Fruit fly (Drosophila melanogaster) whole organism, embryonic: ENCODE measurements around the gene CG34348.
A peak's percentile ranks its signal among the peaks of the same experiment; 100 is the strongest.

Experiments used
- Bgb ChIP-seq: fragments of 200-800 bp; sonication (Bioruptor generic); IDR thresholded peaks from 2 replicates; pipeline ENCODE4 v1.3.6; 2022; ENCODE audit warnings: missing biosample characterization, missing genetic modification characterization; ENCODE audit not compliant: partially characterized antibody
- C15 ChIP-seq: fragments of 200-800 bp; sonication (Bioruptor generic); IDR thresholded peaks from 3 replicates; pipeline ENCODE4 v1.3.6; 2022; ENCODE audit warnings: missing biosample characterization, missing genetic modification characterization
- CG10654 ChIP-seq: fragments of 200-800 bp; sonication (Bioruptor generic); optimal IDR thresholded peaks from 2 replicates; lab custom pipeline; 2016; ENCODE audit warnings: missing biosample characterization, missing genetic modification characterization
- CG11456 ChIP-seq: fragments of 200-800 bp; sonication (Bioruptor generic); IDR thresholded peaks from 3 replicates; pipeline ENCODE4 v1.3.6; 2022; ENCODE audit warnings: missing biosample characterization, missing genetic modification characterization
- CG12155 ChIP-seq: fragments of 200-800 bp; sonication (Bioruptor generic); optimal IDR thresholded peaks from 3 replicates; lab custom pipeline; 2016; ENCODE audit warnings: missing biosample characterization, missing genetic modification characterization
- CG15696 ChIP-seq: fragments of 200-800 bp; sonication (Bioruptor generic); optimal IDR thresholded peaks from 2 replicates; lab custom pipeline; 2019; ENCODE audit warnings: missing biosample characterization, mild to moderate bottlenecking, missing genetic modification characterization, moderate library complexity
- CG1602 ChIP-seq: fragments of 200-800 bp; sonication (Bioruptor generic); optimal IDR thresholded peaks from 3 replicates; lab custom pipeline; 2016; ENCODE audit warnings: missing biosample characterization, missing genetic modification characterization
- CG16863 ChIP-seq: fragments of 200-800 bp; sonication (Bioruptor generic); optimal IDR thresholded peaks from 3 replicates; lab custom pipeline; 2016; ENCODE audit warnings: missing biosample characterization, missing genetic modification characterization
- CG17361 ChIP-seq: fragments of 200-800 bp; sonication (Bioruptor generic); IDR thresholded peaks from 3 replicates; pipeline ENCODE4 v1.3.6; 2022; ENCODE audit warnings: missing biosample characterization, missing genetic modification characterization
- CG18011 ChIP-seq: fragments of 200-800 bp; sonication (Bioruptor generic); optimal IDR thresholded peaks from 2 replicates; lab custom pipeline; 2017; ENCODE audit warnings: missing biosample characterization, missing genetic modification characterization, mild to moderate bottlenecking, moderate library complexity, missing genotype
- CG2120 ChIP-seq: fragments of 200-800 bp; sonication (Bioruptor generic); optimal IDR thresholded peaks from 3 replicates; lab custom pipeline; 2016; ENCODE audit warnings: missing biosample characterization, missing genetic modification characterization
- CG2889 ChIP-seq: fragments of 200-800 bp; sonication (Bioruptor generic); IDR thresholded peaks from 3 replicates; pipeline ENCODE4 v1.3.6; 2022; ENCODE audit warnings: missing biosample characterization, missing genetic modification characterization
- CG31388 ChIP-seq: fragments of 200-800 bp; sonication (Bioruptor generic); optimal IDR thresholded peaks from 2 replicates; lab custom pipeline; 2016; ENCODE audit warnings: missing biosample characterization, missing genetic modification characterization
- CG4617 ChIP-seq: fragments of 200-800 bp; sonication (Bioruptor generic); optimal IDR thresholded peaks from 3 replicates; lab custom pipeline; 2016; ENCODE audit warnings: missing biosample characterization, missing genetic modification characterization, borderline replicate concordance
- CG6791 ChIP-seq: fragments of 200-800 bp; sonication (Bioruptor generic); IDR thresholded peaks from 3 replicates; pipeline ENCODE4 v1.3.6; 2022; ENCODE audit warnings: missing biosample characterization, missing genetic modification characterization; ENCODE audit not compliant: partially characterized antibody
- CG6813 ChIP-seq: fragments of 200-800 bp; sonication (Bioruptor generic); optimal IDR thresholded peaks from 2 replicates; lab custom pipeline; 2017; ENCODE audit warnings: missing biosample characterization, missing genetic modification characterization, mild to moderate bottlenecking, moderate library complexity, missing genetic modification reagents
- CG7963 ChIP-seq: fragments of 200-800 bp; sonication (Bioruptor generic); IDR thresholded peaks from 3 replicates; pipeline ENCODE4 v1.3.6; 2022; ENCODE audit warnings: missing biosample characterization, missing genetic modification characterization; ENCODE audit not compliant: partially characterized antibody
- CG8388 ChIP-seq: fragments of 200-800 bp; sonication (Bioruptor generic); optimal IDR thresholded peaks from 2 replicates; lab custom pipeline; 2019; ENCODE audit warnings: missing biosample characterization, mild to moderate bottlenecking, missing genetic modification characterization, moderate library complexity
- CG9437 ChIP-seq: fragments of 200-800 bp; sonication (Bioruptor generic); optimal IDR thresholded peaks from 2 replicates; lab custom pipeline; 2018; ENCODE audit warnings: missing biosample characterization, mild to moderate bottlenecking, missing genetic modification characterization
- CG9932 ChIP-seq: fragments of 200-800 bp; sonication (Bioruptor generic); IDR thresholded peaks from 2 replicates; pipeline ENCODE4 v1.3.6; 2022; ENCODE audit warnings: missing biosample characterization, missing genetic modification characterization
- E2f2 ChIP-seq: fragments of 200-800 bp; sonication (Bioruptor generic); IDR thresholded peaks from 2 replicates; pipeline ENCODE4 v1.3.6; 2022; ENCODE audit warnings: missing biosample characterization, missing genetic modification characterization
- Ets97D ChIP-seq: fragments of 200-800 bp; sonication (Bioruptor generic); optimal IDR thresholded peaks from 3 replicates; lab custom pipeline; 2016; ENCODE audit warnings: missing biosample characterization, missing genetic modification characterization
- Gug ChIP-seq: fragments of 200-800 bp; sonication (Bioruptor generic); IDR thresholded peaks from 4 replicates; pipeline ENCODE4 v1.3.6; 2022; ENCODE audit warnings: missing biosample characterization, missing genetic modification characterization
- H15 ChIP-seq: fragments of 200-800 bp; sonication (Bioruptor generic); IDR thresholded peaks from 3 replicates; pipeline ENCODE4 v1.3.6; 2022; ENCODE audit warnings: missing biosample characterization, missing genetic modification characterization
- HHEX ChIP-seq: fragments of 200-800 bp; sonication (Bioruptor generic); optimal IDR thresholded peaks from 3 replicates; lab custom pipeline; 2017; ENCODE audit warnings: missing biosample characterization, mild to moderate bottlenecking, missing genetic modification characterization, missing genetic modification reagents
- Hand ChIP-seq: fragments of 200-800 bp; sonication (Bioruptor generic); optimal IDR thresholded peaks from 2 replicates; lab custom pipeline; 2017; ENCODE audit warnings: mild to moderate bottlenecking, missing biosample characterization, missing genetic modification reagents, missing genetic modification characterization
- Mad ChIP-seq: fragments of 200-800 bp; sonication (Bioruptor generic); optimal IDR thresholded peaks from 2 replicates; lab custom pipeline; 2016; ENCODE audit warnings: missing biosample characterization, missing genetic modification characterization
- Nf-YC ChIP-seq: fragments of 200-800 bp; optimal IDR thresholded peaks from 3 replicates; lab custom pipeline; 2019; ENCODE audit warnings: missing biosample characterization, mild to moderate bottlenecking, missing genetic modification characterization, moderate library complexity
- Ravus ChIP-seq: fragments of 200-800 bp; sonication (Bioruptor generic); IDR thresholded peaks from 2 replicates; pipeline ENCODE4 v1.3.6; 2022; ENCODE audit warnings: missing biosample characterization, missing genetic modification characterization
- Scr ChIP-seq: fragments of 200-800 bp; sonication (Bioruptor generic); IDR thresholded peaks from 2 replicates; pipeline ENCODE4 v1.3.6; 2022; ENCODE audit warnings: missing biosample characterization, missing genetic modification characterization; ENCODE audit not compliant: partially characterized antibody
- TFAM ChIP-seq: fragments of 200-800 bp; sonication (Bioruptor generic); optimal IDR thresholded peaks from 2 replicates; lab custom pipeline; 2017; ENCODE audit warnings: missing biosample characterization, missing genetic modification characterization, inconsistent platforms
- Tbp ChIP-seq: fragments of >200 bp; optimal IDR thresholded peaks from 2 replicates; lab custom pipeline; 2018; ENCODE audit warnings: missing biosample characterization, missing genetic modification characterization
- Vsx1 ChIP-seq: fragments of 200-800 bp; sonication (Bioruptor generic); optimal IDR thresholded peaks from 2 replicates; lab custom pipeline; 2017; ENCODE audit warnings: missing biosample characterization, mild to moderate bottlenecking, missing genetic modification characterization, missing genetic modification reagents
- ab ChIP-seq: fragments of 200-800 bp; sonication (Bioruptor generic); optimal IDR thresholded peaks from 2 replicates; lab custom pipeline; 2016; ENCODE audit warnings: missing biosample characterization, missing genetic modification characterization
- aop ChIP-seq: fragments of 200-800 bp; sonication (Bioruptor generic); IDR thresholded peaks from 2 replicates; pipeline ENCODE4 v1.3.6; 2022; ENCODE audit warnings: missing biosample characterization, missing genetic modification characterization
- az2 ChIP-seq: fragments of 200-800 bp; sonication (Bioruptor generic); optimal IDR thresholded peaks from 3 replicates; lab custom pipeline; 2016; ENCODE audit warnings: missing biosample characterization, missing genetic modification characterization
- cas ChIP-seq: fragments of 200-800 bp; sonication (Bioruptor generic); IDR thresholded peaks from 2 replicates; pipeline ENCODE4 v1.3.6; 2022; ENCODE audit warnings: missing biosample characterization, missing genetic modification characterization
- crol ChIP-seq: fragments of 200-800 bp; sonication (Bioruptor generic); IDR thresholded peaks from 2 replicates; pipeline ENCODE4 v1.3.6; 2022; ENCODE audit warnings: missing biosample characterization, missing genetic modification characterization
- da ChIP-seq: fragments of 200-800 bp; sonication (Bioruptor generic); optimal IDR thresholded peaks from 2 replicates; lab custom pipeline; 2016; ENCODE audit warnings: missing biosample characterization, missing genetic modification characterization
- dmrt99B ChIP-seq: fragments of 200-800 bp; sonication (Bioruptor generic); optimal IDR thresholded peaks from 2 replicates; lab custom pipeline; 2018; ENCODE audit warnings: missing biosample characterization, mild to moderate bottlenecking, missing genetic modification characterization, moderate library complexity
- fd102C ChIP-seq: fragments of 200-800 bp; sonication (Bioruptor generic); optimal IDR thresholded peaks from 2 replicates; lab custom pipeline; 2018; ENCODE audit warnings: missing biosample characterization, mild to moderate bottlenecking, missing genetic modification characterization, moderate library complexity
- ftz-f1 ChIP-seq: fragments of 200-800 bp; sonication (Bioruptor generic); optimal IDR thresholded peaks from 2 replicates; lab custom pipeline; 2016; ENCODE audit warnings: missing biosample characterization, missing genetic modification characterization
- gem ChIP-seq: fragments of 200-800 bp; sonication (Bioruptor generic); optimal IDR thresholded peaks from 2 replicates; lab custom pipeline; 2019; ENCODE audit warnings: missing biosample characterization, mild to moderate bottlenecking, missing genetic modification characterization, moderate library complexity
- grn ChIP-seq: fragments of 200-800 bp; sonication (Bioruptor generic); optimal IDR thresholded peaks from 3 replicates; lab custom pipeline; 2017; ENCODE audit warnings: missing biosample characterization, missing genetic modification characterization
- kay ChIP-seq: fragments of 200-800 bp; sonication (Bioruptor generic); optimal IDR thresholded peaks from 2 replicates; lab custom pipeline; 2016; ENCODE audit warnings: missing biosample characterization, missing genetic modification characterization
- ro ChIP-seq: fragments of 200-800 bp; sonication (Bioruptor generic); IDR thresholded peaks from 2 replicates; pipeline ENCODE4 v1.3.6; 2022; ENCODE audit warnings: missing biosample characterization, missing genetic modification characterization
- schlank ChIP-seq: fragments of 200-800 bp; sonication (Bioruptor generic); optimal IDR thresholded peaks from 2 replicates; lab custom pipeline; 2018; ENCODE audit warnings: missing biosample characterization, mild to moderate bottlenecking, missing genetic modification characterization
- sens-2 ChIP-seq: fragments of 200-800 bp; sonication (Bioruptor generic); IDR thresholded peaks from 2 replicates; pipeline ENCODE4 v1.3.6; 2022; ENCODE audit warnings: missing biosample characterization, missing genetic modification characterization
- ssp ChIP-seq: fragments of 200-800 bp; sonication (Bioruptor generic); IDR thresholded peaks from 2 replicates; pipeline ENCODE4 v1.3.6; 2022; ENCODE audit warnings: missing biosample characterization, missing genetic modification characterization
- stc ChIP-seq: fragments of 200-800 bp; sonication (Bioruptor generic); IDR thresholded peaks from 2 replicates; pipeline ENCODE4 v1.3.6; 2022; ENCODE audit warnings: missing biosample characterization, missing genetic modification characterization
- unpg ChIP-seq: fragments of 200-800 bp; sonication (Bioruptor generic); optimal IDR thresholded peaks from 3 replicates; lab custom pipeline; 2018; ENCODE audit warnings: missing biosample characterization, mild to moderate bottlenecking, missing genetic modification characterization, moderate library complexity

The CG34348 gene

dm6 chrX:11384023-11384444 lies 44.4 kb downstream of the CG34348 start (continued):
- TF ChIP-seq CG4617 (GFP tag; lab: Kevin White, UChicago) (no peak), az2 (GFP tag; lab: Kevin White, UChicago) (peak; percentile 21), unpg (GFP tag; lab: Kevin White, UChicago) (peak; percentile 69), gem (tag; lab: Kevin White, UChicago) (peak; percentile 75), crol (GFP tag; lab: Robert Waterston, UW) (no peak), CG18011 (GFP tag; lab: Kevin White, UChicago) (peak; percentile 45), E2f2 (GFP tag; lab: Robert Waterston, UW) (peak; percentile 47; the same call in 1 of the 2 replicates), CG7963 (GFP tag; lab: Robert Waterston, UW) (no peak), Nf-YC (peak; percentile 32), Tbp (no peak), CG6791 (no peak), ftz-f1 (GFP tag; lab: Kevin White, UChicago) (no peak), H15 (GFP tag; lab: Robert Waterston, UW) (peak; percentile 57; the same call in 1 of the 3 replicates), CG17361 (GFP tag; lab: Robert Waterston, UW) (peak; percentile 52), CG6813 (GFP tag; lab: Kevin White, UChicago) (peak; percentile 68), CG10654 (peak; percentile 32), CG31388 (GFP tag; lab: Kevin White, UChicago) (no peak), CG1602 (GFP tag; lab: Kevin White, UChicago) (peak; percentile 19), cas (GFP tag; lab: Robert Waterston, UW) (peak; percentile 56; the same call in 1 of the 2 replicates), CG12155 (GFP tag; lab: Kevin White, UChicago) (peak; percentile 54), grn (no peak), CG2889 (GFP tag; lab: Robert Waterston, UW) (peak; percentile 65; the same call in 2 of the 3 replicates), Mad (GFP tag; lab: Kevin White, UChicago) (no peak), fd102C (GFP tag; lab: Kevin White, UChicago) (no peak), CG16863 (GFP tag; lab: Kevin White, UChicago) (no peak), HHEX (GFP tag; lab: Kevin White, UChicago) (peak; percentile 71), ab (GFP tag; lab: Kevin White, UChicago) (no peak), CG9437 (GFP tag; lab: Kevin White, UChicago) (no peak), Scr (GFP tag; lab: Robert Waterston, UW) (0 out of 2 replicates have a peak, but pooled peaks have one; percentile 7), dmrt99B (tag; lab: Kevin White, UChicago) (peak; percentile 76), Ravus (peak; percentile 38; the same call in 1 of the 2 replicates), sens-2 (GFP tag; lab: Robert Waterston, UW) (no peak), Bgb (GFP tag; lab: Robert Waterston, UW) (no peak), ssp (GFP tag; lab: Robert Waterston, UW) (peak; percentile 66), CG11456 (GFP tag; lab: Robert Waterston, UW) (peak; percentile 86), CG9932 (GFP tag; lab: Robert Waterston, UW) (peak; percentile 90), CG15696 (tag; lab: Kevin White, UChicago) (no peak), CG8388 (GFP tag; lab: Kevin White, UChicago) (no peak), ro (GFP tag; lab: Robert Waterston, UW) (peak; percentile 43; the same call in 1 of the 2 replicates), C15 (GFP tag; lab: Robert Waterston, UW) (0 out of 3 replicates have a peak, but pooled peaks have one; percentile 49), CG2120 (peak; percentile 90), Vsx1 (GFP tag; lab: Kevin White, UChicago) (no peak), Ets97D (GFP tag; lab: Kevin White, UChicago) (peak; percentile 11), stc (peak; percentile 58; the same call in 1 of the 2 replicates), kay (GFP tag; lab: Kevin White, UChicago) (peak; percentile 55), aop (GFP tag; lab: Robert Waterston, UW) (no peak), Gug (GFP tag; lab: Robert Waterston, UW) (peak; percentile 76; the same call in 3 of the 4 replicates), schlank (tag; lab: Kevin White, UChicago) (peak; percentile 52), da (GFP tag; lab: Kevin White, UChicago) (no peak), TFAM (GFP tag; lab: Kevin White, UChicago) (no peak), Hand (GFP tag; lab: Kevin White, UChicago) (peak; percentile 77)
